Fruit fly (Drosophila melanogaster) whole organism, embryonic: ENCODE measurements around the gene CSN6.

Experiments
- Bteb2 ChIP-seq: fragments of 200-800 bp; sonication (Bioruptor generic); optimal IDR thresholded peaks from 2 replicates; lab custom pipeline; 2016; ENCODE audit warnings: missing biosample characterization, missing genetic modification characterization
- CG1024 ChIP-seq: fragments of 200-800 bp; sonication (Bioruptor generic); IDR thresholded peaks from 2 replicates; pipeline ENCODE4 v1.3.6; 2022; ENCODE audit warnings: missing biosample characterization, missing genetic modification characterization
- CG10267 ChIP-seq: fragments of 200-800 bp; sonication (Bioruptor generic); optimal IDR thresholded peaks from 2 replicates; lab custom pipeline; 2018; ENCODE audit warnings: missing biosample characterization, mild to moderate bottlenecking, missing genetic modification characterization, moderate library complexity
- CG10366 ChIP-seq: fragments of 200-800 bp; sonication (Bioruptor generic); IDR thresholded peaks from 2 replicates; pipeline ENCODE4 v1.3.6; 2022; ENCODE audit warnings: missing biosample characterization, missing genetic modification characterization
- CG10565 ChIP-seq: fragments of 200-800 bp; sonication (Bioruptor generic); optimal IDR thresholded peaks from 3 replicates; lab custom pipeline; 2016; ENCODE audit warnings: missing biosample characterization, mild to moderate bottlenecking, missing genetic modification characterization
- CG10654 ChIP-seq: fragments of 200-800 bp; sonication (Bioruptor generic); optimal IDR thresholded peaks from 2 replicates; lab custom pipeline; 2016; ENCODE audit warnings: missing biosample characterization, missing genetic modification characterization
- CG12219 ChIP-seq: fragments of 200-800 bp; sonication (Bioruptor generic); optimal IDR thresholded peaks from 3 replicates; lab custom pipeline; 2018; ENCODE audit warnings: missing biosample characterization, mild to moderate bottlenecking, missing genetic modification characterization
- CG12299 ChIP-seq: fragments of 200-800 bp; sonication (Bioruptor generic); optimal IDR thresholded peaks from 2 replicates; lab custom pipeline; 2018; ENCODE audit warnings: missing biosample characterization, mild to moderate bottlenecking, missing genetic modification characterization
- CG13624 ChIP-seq: fragments of 200-800 bp; sonication (Bioruptor generic); optimal IDR thresholded peaks from 2 replicates; lab custom pipeline; 2016; ENCODE audit warnings: missing biosample characterization, missing genetic modification characterization
- CG13775 ChIP-seq: fragments of 200-800 bp; sonication (Bioruptor generic); optimal IDR thresholded peaks from 3 replicates; lab custom pipeline; 2017; ENCODE audit warnings: missing biosample characterization, mild to moderate bottlenecking, missing genetic modification characterization
- CG14860 ChIP-seq: fragments of 200-800 bp; sonication (Bioruptor generic); IDR thresholded peaks from 3 replicates; pipeline ENCODE4 v1.3.6; 2022; ENCODE audit warnings: missing biosample characterization, missing genetic modification characterization; ENCODE audit not compliant: partially characterized antibody
- CG1647 ChIP-seq: fragments of 200-800 bp; sonication (Bioruptor generic); optimal IDR thresholded peaks from 3 replicates; lab custom pipeline; 2016; ENCODE audit warnings: missing biosample characterization, missing genetic modification characterization
- CG18476 ChIP-seq: fragments of 200-800 bp; sonication (Bioruptor generic); optimal IDR thresholded peaks from 2 replicates; lab custom pipeline; 2016; ENCODE audit warnings: missing biosample characterization, mild to moderate bottlenecking, missing genetic modification characterization
- CG2116 ChIP-seq: fragments of 200-800 bp; sonication (Bioruptor generic); optimal IDR thresholded peaks from 3 replicates; lab custom pipeline; 2018; ENCODE audit warnings: missing biosample characterization, mild to moderate bottlenecking, missing genetic modification characterization
- CG2712 ChIP-seq: fragments of 200-800 bp; optimal IDR thresholded peaks from 3 replicates; lab custom pipeline; 2019; ENCODE audit warnings: missing biosample characterization, mild to moderate bottlenecking, missing genetic modification characterization, moderate library complexity
- CG32532 ChIP-seq: fragments of 200-800 bp; sonication (Bioruptor generic); IDR thresholded peaks from 2 replicates; pipeline ENCODE4 v1.3.6; 2022; ENCODE audit warnings: missing biosample characterization, missing genetic modification characterization
- CG43689 ChIP-seq: fragments of 200-800 bp; sonication (Bioruptor generic); IDR thresholded peaks from 2 replicates; pipeline ENCODE4 v1.3.6; 2022; ENCODE audit warnings: missing biosample characterization, missing genetic modification characterization
- CTCF ChIP-seq: fragments of 200-800 bp; sonication (Bioruptor generic); optimal IDR thresholded peaks from 2 replicates; lab custom pipeline; 2017; ENCODE audit warnings: missing biosample characterization, mild to moderate bottlenecking, missing genetic modification characterization, moderate library complexity
- D ChIP-seq, 2 experiments: fragments of 200-800 bp in 1 of 2; fragments of >200 bp in 1 of 2; sonication (Bioruptor generic) in 1 of 2; optimal IDR thresholded peaks; 2 replicates in 1 of 2; 3 replicates in 1 of 2; lab custom pipeline; 2017; ENCODE audit warnings: mild to moderate bottlenecking in 1 of 2, missing biosample characterization in 1 of 2, missing genetic modification characterization in 1 of 2, missing genetic modification reagents in 1 of 2
- Dbx ChIP-seq: fragments of 200-800 bp; sonication (Bioruptor generic); IDR thresholded peaks from 3 replicates; pipeline ENCODE4 v1.3.6; 2022; ENCODE audit warnings: missing biosample characterization, missing genetic modification characterization
- Eip74EF ChIP-seq, 2 experiments: fragments of 200-800 bp in 1 of 2; fragments of >200 bp in 1 of 2; sonication (Bioruptor generic) in 1 of 2; optimal IDR thresholded peaks; 2 replicates each; lab custom pipeline; 2017 to 2019; ENCODE audit warnings: missing biosample characterization in 2 of 2, missing genetic modification characterization in 2 of 2, mild to moderate bottlenecking in 1 of 2, moderate library complexity in 1 of 2
- Fer3 ChIP-seq: fragments of 200-800 bp; sonication (Bioruptor generic); optimal IDR thresholded peaks from 2 replicates; lab custom pipeline; 2018; ENCODE audit warnings: missing biosample characterization, mild to moderate bottlenecking, missing genetic modification characterization, moderate library complexity
- Gug ChIP-seq: fragments of 200-800 bp; sonication (Bioruptor generic); IDR thresholded peaks from 4 replicates; pipeline ENCODE4 v1.3.6; 2022; ENCODE audit warnings: missing biosample characterization, missing genetic modification characterization
- Hr39 ChIP-seq: fragments of >200 bp; optimal IDR thresholded peaks from 2 replicates; lab custom pipeline; 2017
- Hsf ChIP-seq: fragments of 200-800 bp; sonication (Bioruptor generic); optimal IDR thresholded peaks from 3 replicates; lab custom pipeline; 2016; ENCODE audit warnings: missing biosample characterization, missing genetic modification characterization
- MBD-R2 ChIP-seq: fragments of 200-800 bp; sonication (Bioruptor generic); IDR thresholded peaks from 2 replicates; pipeline ENCODE4 v1.3.6; 2022; ENCODE audit warnings: missing biosample characterization, missing genetic modification characterization
- MTF-1 ChIP-seq: fragments of 200-800 bp; sonication (Bioruptor generic); optimal IDR thresholded peaks from 2 replicates; lab custom pipeline; 2018; ENCODE audit warnings: missing biosample characterization, mild to moderate bottlenecking, missing genetic modification characterization, borderline replicate concordance
- Oaz ChIP-seq: fragments of 200-800 bp; sonication (Bioruptor generic); IDR thresholded peaks from 2 replicates; pipeline ENCODE4 v1.3.6; 2022; ENCODE audit warnings: missing biosample characterization, missing genetic modification characterization
- PHDP ChIP-seq: fragments of 200-800 bp; sonication (Bioruptor generic); optimal IDR thresholded peaks from 3 replicates; lab custom pipeline; 2018; ENCODE audit warnings: missing biosample characterization, mild to moderate bottlenecking, missing genetic modification characterization, moderate library complexity
- Pdp1 ChIP-seq, 2 experiments: fragments of 200-800 bp; sonication (Bioruptor generic); optimal IDR thresholded peaks; 3 replicates each; lab custom pipeline; 2016; ENCODE audit warnings: missing biosample characterization in 2 of 2, missing genetic modification characterization in 2 of 2, mild to moderate bottlenecking in 1 of 2, moderate library complexity in 1 of 2
- Rx ChIP-seq: fragments of 200-800 bp; sonication (Bioruptor generic); IDR thresholded peaks from 2 replicates; pipeline ENCODE4 v1.3.6; 2022; ENCODE audit warnings: missing biosample characterization, missing genetic modification characterization
- ap ChIP-seq: fragments of 200-800 bp; sonication (Bioruptor generic); IDR thresholded peaks from 2 replicates; pipeline ENCODE4 v1.3.6; 2022; ENCODE audit warnings: missing biosample characterization, missing genetic modification characterization
- ase ChIP-seq: fragments of 200-800 bp; sonication (Bioruptor generic); IDR thresholded peaks from 3 replicates; pipeline ENCODE4 v1.3.6; 2022; ENCODE audit warnings: missing biosample characterization, missing genetic modification characterization
- az2 ChIP-seq: fragments of 200-800 bp; sonication (Bioruptor generic); optimal IDR thresholded peaks from 3 replicates; lab custom pipeline; 2016; ENCODE audit warnings: missing biosample characterization, missing genetic modification characterization
- cad ChIP-seq: fragments of >200 bp; optimal IDR thresholded peaks from 2 replicates; lab custom pipeline; 2017; ENCODE audit warnings: missing biosample characterization, missing genetic modification characterization
- crp ChIP-seq, 2 experiments: fragments of 200-800 bp; sonication (Bioruptor generic); optimal IDR thresholded peaks; 2 replicates in 1 of 2; 3 replicates in 1 of 2; lab custom pipeline; 2017; ENCODE audit warnings: missing biosample characterization in 2 of 2, missing genetic modification characterization in 2 of 2, mild to moderate bottlenecking in 1 of 2, moderate library complexity in 1 of 2
- dati ChIP-seq: fragments of 200-800 bp; sonication (Bioruptor generic); IDR thresholded peaks from 2 replicates; pipeline ENCODE4 v1.3.6; 2022; ENCODE audit warnings: missing biosample characterization, missing genetic modification characterization
- ewg ChIP-seq: fragments of 200-800 bp; sonication (Bioruptor generic); optimal IDR thresholded peaks from 3 replicates; lab custom pipeline; 2017; ENCODE audit warnings: mild to moderate bottlenecking, missing biosample characterization, missing genetic modification reagents, missing genetic modification characterization
- fd64A ChIP-seq: fragments of 200-800 bp; sonication (Bioruptor generic); optimal IDR thresholded peaks from 3 replicates; lab custom pipeline; 2018; ENCODE audit warnings: missing biosample characterization, mild to moderate bottlenecking, missing genetic modification characterization
- gem ChIP-seq: fragments of 200-800 bp; sonication (Bioruptor generic); optimal IDR thresholded peaks from 2 replicates; lab custom pipeline; 2019; ENCODE audit warnings: missing biosample characterization, mild to moderate bottlenecking, missing genetic modification characterization, moderate library complexity
- luna ChIP-seq: fragments of 200-800 bp; sonication (Bioruptor generic); optimal IDR thresholded peaks from 2 replicates; lab custom pipeline; 2016; ENCODE audit warnings: missing biosample characterization, missing genetic modification characterization
- pan ChIP-seq, 4 experiments: fragments of >200 bp in 3 of 4; fragments of 200-800 bp in 1 of 4; sonication (Bioruptor generic) in 1 of 4; optimal IDR thresholded peaks in 3 of 4; IDR thresholded peaks in 1 of 4; 2 replicates each; pipeline versions ENCODE4 v1.3.6 to Lab custom; 2017 to 2022; ENCODE audit warnings: missing biosample characterization in 2 of 4, missing genetic modification characterization in 2 of 4, mixed read lengths in 1 of 4
- pho ChIP-seq: fragments of 200-800 bp; sonication (Bioruptor generic); optimal IDR thresholded peaks from 2 replicates; lab custom pipeline; 2016; ENCODE audit warnings: missing biosample characterization, missing genetic modification characterization
- scrt ChIP-seq: fragments of 200-800 bp; sonication (Bioruptor generic); optimal IDR thresholded peaks from 2 replicates; lab custom pipeline; 2018; ENCODE audit warnings: missing biosample characterization, mild to moderate bottlenecking, missing genetic modification characterization, moderate library complexity
- sens ChIP-seq: fragments of 200-800 bp; sonication (Bioruptor generic); peaks from one replicate; lab custom pipeline; 2016; ENCODE audit warnings: missing biosample characterization, missing genetic modification characterization
- sisA ChIP-seq: fragments of 200-800 bp; sonication (Bioruptor generic); IDR thresholded peaks from 2 replicates; pipeline ENCODE4 v1.3.6; 2022; ENCODE audit warnings: missing biosample characterization, missing genetic modification characterization
- tap ChIP-seq: fragments of 200-800 bp; optimal IDR thresholded peaks from 3 replicates; lab custom pipeline; 2019; ENCODE audit warnings: missing biosample characterization, mild to moderate bottlenecking, missing genetic modification characterization, moderate library complexity
- unc-4 ChIP-seq: fragments of 200-800 bp; sonication (Bioruptor generic); IDR thresholded peaks from 2 replicates; pipeline ENCODE4 v1.3.6; 2022; ENCODE audit warnings: missing biosample characterization, missing genetic modification characterization; ENCODE audit not compliant: partially characterized antibody
- vfl ChIP-seq: fragments of 200-800 bp; sonication (Bioruptor generic); optimal IDR thresholded peaks from 2 replicates; lab custom pipeline; 2016; ENCODE audit warnings: missing biosample characterization, missing genetic modification characterization
- wdn ChIP-seq: fragments of 200-800 bp; sonication (Bioruptor generic); IDR thresholded peaks from 2 replicates; pipeline ENCODE4 v1.3.6; 2022; ENCODE audit warnings: missing biosample characterization, missing genetic modification characterization
- yki ChIP-seq: fragments of >200 bp; optimal IDR thresholded peaks from 3 replicates; lab custom pipeline; 2018

Gene CSN6

DNA sequence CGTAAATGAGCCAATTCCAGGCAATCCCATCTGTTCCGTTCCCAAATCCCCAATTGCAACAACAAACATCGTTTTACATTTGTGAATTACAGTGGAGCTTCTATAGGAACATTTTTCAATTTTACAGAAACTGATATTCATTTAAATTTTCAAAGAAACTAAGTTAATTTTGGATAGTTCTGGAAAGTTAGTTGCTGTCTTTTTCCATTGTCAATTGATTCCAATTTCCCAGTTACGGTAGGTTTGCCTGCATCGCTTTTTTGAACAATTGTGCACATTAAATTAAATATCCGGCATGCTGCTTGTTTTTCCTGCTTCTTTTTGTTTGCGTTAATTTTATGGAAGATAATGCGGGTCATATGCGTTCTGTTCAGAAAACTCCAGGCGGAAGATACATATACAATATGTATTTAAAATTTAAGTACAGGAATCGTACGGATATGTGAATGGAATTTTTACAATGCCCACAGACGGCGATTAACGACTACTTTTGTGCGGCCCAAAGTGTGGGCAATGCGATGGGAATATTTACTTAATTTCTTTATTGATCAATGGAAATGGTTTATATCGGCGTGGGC, 47.5 kb downstream of the CSN6 start:
- TF ChIP-seq Hsf (GFP tag; lab: Kevin White, UChicago) (peak; percentile 41), luna (GFP tag; lab: Kevin White, UChicago) (no peak), CG10366 (GFP tag; lab: Robert Waterston, UW) (peak; percentile 52), CG18476 (GFP tag; lab: Kevin White, UChicago) (no peak), scrt (GFP tag; lab: Kevin White, UChicago) (no peak), CG32532 (GFP tag; lab: Robert Waterston, UW) (no peak), ewg (GFP tag; lab: Kevin White, UChicago) (no peak), Dbx (no peak), MTF-1 (GFP tag; lab: Kevin White, UChicago) (no peak), sens (GFP tag; lab: Kevin White, UChicago) (peak; percentile 64), MBD-R2 (peak; percentile 23; the same call in 1 of the 2 replicates), CG10654 (no peak), Eip74EF (GFP tag; optimal IDR thresholded peaks at IDR 0.05; lab: Kevin White, UChicago) (no peak), tap (tag; lab: Kevin White, UChicago) (no peak), Hr39 (lab: Kevin White, UChicago) (no peak), wdn (no peak), CG13624 (GFP tag; lab: Kevin White, UChicago) (peak; percentile 12), crp (GFP tag; optimal IDR thresholded peaks at IDR 0.05; lab: Kevin White, UChicago) (no peak), sisA (GFP tag; lab: Robert Waterston, UW) (no peak), Pdp1 (GFP tag; optimal IDR thresholded peaks at IDR 0.05; lab: Kevin White, UChicago) (peak in 1 of 2 experiments; percentile 1), CG10565 (GFP tag; lab: Kevin White, UChicago) (no peak), Bteb2 (GFP tag; lab: Kevin White, UChicago) (no peak), CG1024 (GFP tag; lab: Robert Waterston, UW) (no peak), Fer3 (peak; percentile 25), unc-4 (GFP tag; lab: Robert Waterston, UW) (no peak), pho (no peak), yki (lab: Kevin White, UChicago) (no peak), CG2116 (GFP tag; lab: Kevin White, UChicago) (no peak), vfl (no peak), CG1647 (GFP tag; lab: Kevin White, UChicago) (no peak), Rx (GFP tag; lab: Robert Waterston, UW) (no peak), CG13775 (GFP tag; lab: Kevin White, UChicago) (no peak), CG43689 (GFP tag; lab: Robert Waterston, UW) (no peak), Oaz (GFP tag; lab: Robert Waterston, UW) (no peak), Gug (GFP tag; lab: Robert Waterston, UW) (no peak), pan (optimal IDR thresholded peaks at IDR 0.05; lab: Kevin White, UChicago) (no peak), pan (GFP tag; optimal IDR thresholded peaks at IDR 0.05 in 1 of 2, IDR thresholded peaks at IDR 0.05 in 1 of 2) (peak in 1 of 2 experiments; percentile 41), az2 (GFP tag; lab: Kevin White, UChicago) (peak; percentile 30), gem (peak; percentile 57), CG12219 (GFP tag; lab: Kevin White, UChicago) (no peak), ap (GFP tag; lab: Robert Waterston, UW) (no peak; the same call in 1 of the 2 replicates), ase (GFP tag; lab: Robert Waterston, UW) (no peak), CG10267 (tag; lab: Kevin White, UChicago) (no peak), fd64A (GFP tag; lab: Kevin White, UChicago) (no peak), CG12299 (no peak), CTCF (GFP tag; lab: Kevin White, UChicago) (no peak), CG2712 (tag; lab: Kevin White, UChicago) (no peak), dati (GFP tag; lab: Robert Waterston, UW) (no peak), cad (no peak), CG14860 (GFP tag; lab: Robert Waterston, UW) (no peak), D (optimal IDR thresholded peaks at IDR 0.05; lab: Kevin White, UChicago) (no peak), D (GFP tag; optimal IDR thresholded peaks at IDR 0.05; lab: Kevin White, UChicago) (no peak), PHDP (tag; lab: Kevin White, UChicago) (peak; percentile 34)
